Worm (Caenorhabditis elegans): ENCODE results near the gene set-12.
A peak's percentile ranks its signal among the peaks of the same experiment; 100 is the strongest.

set-12 gene

DNA sequence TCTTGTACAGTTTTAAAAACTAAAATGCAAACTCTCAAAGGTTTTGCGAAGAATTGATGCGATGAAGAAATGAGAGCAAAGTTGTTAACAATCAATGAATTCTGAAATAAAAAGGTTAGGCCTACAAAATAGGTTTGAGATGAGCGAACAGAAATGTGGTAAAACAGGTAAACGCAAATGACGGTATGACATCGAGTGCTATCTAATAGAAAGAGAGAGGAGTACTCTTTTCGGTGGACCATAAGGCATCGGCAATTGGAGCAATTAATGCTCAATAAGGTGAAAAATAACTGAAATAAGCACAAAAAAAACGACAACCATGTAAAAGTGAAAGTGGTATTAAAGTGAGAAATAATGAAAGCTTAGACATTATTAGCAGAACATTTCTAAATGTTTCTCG is at the start of gene set-12:
Gene set-12, minus strand, starts transcription at position 101 of the 400 bp plus-strand sequence.
- TF ChIP-seq him-1 (tag; optimal IDR thresholded peaks at IDR 0.05) (no peak), W03F9.2 (tag; optimal IDR thresholded peaks at IDR 0.05) (no peak), dao-5 (tag; optimal IDR thresholded peaks at IDR 0.05) (no peak)

DNA sequence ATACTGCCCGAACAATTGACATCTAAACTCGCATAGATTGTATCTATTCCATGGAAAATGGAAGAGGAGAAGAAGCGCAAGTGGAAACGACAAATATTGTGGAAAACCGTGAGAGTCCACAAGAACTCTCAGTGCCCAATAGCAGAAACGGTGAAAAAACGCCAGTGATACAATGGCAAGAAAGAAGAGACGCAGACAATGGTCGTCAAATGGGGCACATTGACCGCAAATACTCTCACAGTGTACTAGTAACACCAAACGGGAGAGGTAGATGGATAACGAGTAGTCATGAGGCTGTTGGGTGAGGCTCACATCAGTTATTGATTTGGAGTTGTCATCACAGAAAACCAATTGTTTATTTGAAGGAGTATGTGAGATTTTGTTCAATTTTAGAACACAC is 46.3 kb upstream of the set-12 start, which contains the start of gene ZK154.4:
Gene ZK154.4, minus strand, starts transcription at position 27 of the 400 bp plus-strand sequence.
- TF ChIP-seq him-1 (tag; optimal IDR thresholded peaks at IDR 0.05) (peak; percentile 17), W03F9.2 (tag; optimal IDR thresholded peaks at IDR 0.05) (no peak), dao-5 (tag; optimal IDR thresholded peaks at IDR 0.05) (no peak)

DNA sequence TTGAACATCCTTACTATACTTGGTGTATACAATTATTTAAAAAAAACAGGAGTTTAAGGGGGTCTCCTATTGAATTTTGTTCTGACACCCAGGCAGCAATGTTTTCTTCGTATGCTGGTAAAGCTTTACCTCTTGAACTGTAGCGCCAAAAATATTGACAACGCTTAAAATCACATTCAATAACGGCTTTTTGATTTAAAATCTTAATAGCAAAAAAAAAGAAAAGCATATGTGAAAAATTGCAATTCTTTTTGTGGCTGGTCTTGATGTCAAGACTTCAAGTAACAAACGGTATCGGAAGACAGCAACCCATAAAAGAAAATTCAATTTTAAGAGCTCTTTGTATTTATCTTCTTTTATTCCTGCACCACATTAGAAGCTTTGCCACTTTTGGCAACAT is 45.8 kb upstream of the set-12 start:
- TF ChIP-seq him-1 (tag; optimal IDR thresholded peaks at IDR 0.05) (no peak), dao-5 (tag; optimal IDR thresholded peaks at IDR 0.05) (no peak), W03F9.2 (tag; optimal IDR thresholded peaks at IDR 0.05) (no peak)

DNA sequence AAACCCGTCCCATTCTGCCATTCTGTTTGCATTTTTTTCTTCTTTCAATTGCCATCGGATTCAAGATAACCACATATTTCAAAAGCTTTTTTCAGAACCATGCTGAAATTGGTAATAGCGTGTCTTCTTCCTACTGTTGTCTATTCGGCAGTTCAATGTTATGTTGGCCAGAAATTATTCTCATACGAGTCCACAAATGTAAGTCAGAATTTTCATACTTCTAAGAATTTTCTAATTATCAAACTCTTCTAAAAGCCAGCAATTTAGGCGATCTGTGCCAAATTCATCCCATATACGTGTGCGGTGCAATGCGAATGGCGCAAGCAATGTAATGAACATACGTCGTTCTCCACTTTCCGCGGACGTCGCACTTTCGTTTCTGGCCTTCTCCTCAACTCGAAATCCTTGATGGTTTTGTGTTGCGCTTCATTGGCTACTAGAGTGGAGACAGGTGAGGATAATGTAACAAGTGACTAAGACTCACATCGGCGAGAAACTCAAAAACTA is 43.5 kb upstream of the set-12 start, which contains the start of gene ZK154.1:
Gene ZK154.1, plus strand, starts transcription at position 51 of the 507 bp plus-strand sequence.
- no peak for TF ChIP-seq W03F9.2 (tag; optimal IDR thresholded peaks at IDR 0.05)
- TF ChIP-seq dao-5 (tag; optimal IDR thresholded peaks at IDR 0.05): no peak
- no peak for TF ChIP-seq him-1 (tag; optimal IDR thresholded peaks at IDR 0.05)

DNA sequence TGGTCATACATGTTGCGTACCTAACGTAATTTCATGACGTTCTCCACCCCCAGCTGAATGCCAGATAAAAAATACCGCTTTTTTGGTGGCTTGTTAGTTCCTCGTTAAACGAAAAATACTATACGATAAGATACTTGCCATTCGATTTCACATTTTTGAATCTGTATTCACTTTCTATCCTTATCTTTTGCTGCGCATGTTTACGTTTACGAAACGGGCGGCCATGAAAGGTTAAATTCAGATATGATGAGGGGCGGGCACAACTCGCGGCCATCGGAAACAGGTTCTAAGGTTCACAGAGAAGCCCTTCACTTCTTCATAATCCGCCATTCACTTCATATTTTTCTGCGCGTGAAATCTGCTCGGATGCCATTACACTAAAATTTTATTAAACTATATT is 42.7 kb upstream of the set-12 start:
- no peak for TF ChIP-seq dao-5 (tag; optimal IDR thresholded peaks at IDR 0.05)
- no peak for TF ChIP-seq W03F9.2 (tag; optimal IDR thresholded peaks at IDR 0.05)
- no peak for TF ChIP-seq him-1 (tag; optimal IDR thresholded peaks at IDR 0.05)

DNA sequence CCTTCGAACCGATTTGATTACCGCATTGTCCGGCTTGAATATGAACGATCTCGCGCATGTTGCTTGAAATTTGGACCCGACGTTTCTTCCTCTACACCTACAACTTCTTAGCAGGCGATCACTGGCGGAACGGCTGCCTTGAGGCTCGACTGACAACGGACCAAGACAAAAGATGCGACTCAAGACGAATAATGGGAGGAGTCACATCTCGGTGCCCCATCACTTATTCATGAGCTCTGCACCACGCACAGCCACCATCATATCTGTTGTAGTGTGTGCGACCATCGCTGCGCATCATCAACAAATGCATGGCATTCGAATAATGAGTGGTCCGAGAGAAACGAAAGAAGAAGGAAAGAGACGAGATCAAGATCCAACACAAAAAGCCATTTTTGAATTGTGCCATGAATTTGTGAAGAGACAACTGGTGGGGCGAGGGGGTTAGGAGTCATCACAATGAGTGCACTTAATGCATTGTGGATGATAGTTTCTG is 40.5 kb upstream of the set-12 start, which contains the start of gene mec-7:
Gene mec-7, minus strand, starts transcription at position 181 of the 493 bp plus-strand sequence.
- TF ChIP-seq dao-5 (tag; optimal IDR thresholded peaks at IDR 0.05) (no peak), him-1 (tag; optimal IDR thresholded peaks at IDR 0.05) (no peak), W03F9.2 (tag; optimal IDR thresholded peaks at IDR 0.05) (no peak)

DNA sequence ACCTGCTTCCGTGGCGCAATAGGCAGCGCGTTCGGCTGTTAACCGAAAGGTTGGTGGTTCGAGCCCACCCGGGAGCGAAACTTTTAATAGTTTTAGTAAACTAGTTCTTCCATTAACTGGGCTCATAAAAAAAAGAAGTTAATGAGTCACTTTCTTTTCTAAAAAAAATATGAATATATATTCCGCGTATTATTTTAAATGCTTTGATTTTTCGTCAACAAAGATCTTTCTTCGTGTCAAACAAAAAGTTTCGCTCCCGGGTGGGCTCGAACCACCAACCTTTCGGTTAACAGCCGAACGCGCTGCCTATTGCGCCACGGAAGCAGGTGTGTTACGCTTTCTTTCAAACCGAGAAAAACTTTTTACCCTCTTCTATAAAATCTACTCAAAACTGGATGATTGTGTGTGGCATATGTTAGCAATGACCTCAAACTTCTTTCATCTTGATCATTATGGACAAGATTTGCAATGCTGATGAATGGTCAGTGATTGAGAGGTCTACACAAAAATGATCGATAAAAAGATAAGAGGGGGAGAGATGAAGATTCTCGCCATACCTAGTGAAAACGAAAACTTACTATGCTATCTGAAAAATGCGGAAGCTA is 37.7 kb upstream of the set-12 start:
- no peak for TF ChIP-seq W03F9.2 (tag; optimal IDR thresholded peaks at IDR 0.05)
- peak; percentile 40 for TF ChIP-seq dao-5 (tag; optimal IDR thresholded peaks at IDR 0.05)
- TF ChIP-seq him-1 (tag; optimal IDR thresholded peaks at IDR 0.05): no peak

DNA sequence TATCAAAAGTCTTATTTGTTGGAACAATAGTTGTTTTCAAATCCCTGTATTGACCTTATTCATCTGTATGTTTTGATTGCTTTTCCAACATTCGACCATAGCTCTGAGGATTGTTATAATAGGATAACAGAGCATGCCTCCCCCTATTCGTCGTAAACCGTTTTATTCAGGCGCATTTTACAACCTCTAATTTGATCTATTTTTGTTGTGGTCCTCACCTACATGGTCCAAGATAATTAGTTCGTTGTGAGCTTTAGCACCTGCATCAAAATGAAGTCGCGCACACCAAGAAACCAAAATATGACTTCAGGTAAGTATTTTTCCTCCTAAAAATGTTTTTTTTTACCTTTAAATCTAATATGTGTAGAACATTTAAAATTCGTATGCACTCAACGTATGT is 16.7 kb upstream of the set-12 start, which contains the start of gene deg-1:
Gene deg-1, plus strand, starts transcription at position 301 of the 400 bp plus-strand sequence.
- TF ChIP-seq W03F9.2 (tag; optimal IDR thresholded peaks at IDR 0.05) (no peak), him-1 (tag; optimal IDR thresholded peaks at IDR 0.05) (no peak), dao-5 (tag; optimal IDR thresholded peaks at IDR 0.05) (no peak)

DNA sequence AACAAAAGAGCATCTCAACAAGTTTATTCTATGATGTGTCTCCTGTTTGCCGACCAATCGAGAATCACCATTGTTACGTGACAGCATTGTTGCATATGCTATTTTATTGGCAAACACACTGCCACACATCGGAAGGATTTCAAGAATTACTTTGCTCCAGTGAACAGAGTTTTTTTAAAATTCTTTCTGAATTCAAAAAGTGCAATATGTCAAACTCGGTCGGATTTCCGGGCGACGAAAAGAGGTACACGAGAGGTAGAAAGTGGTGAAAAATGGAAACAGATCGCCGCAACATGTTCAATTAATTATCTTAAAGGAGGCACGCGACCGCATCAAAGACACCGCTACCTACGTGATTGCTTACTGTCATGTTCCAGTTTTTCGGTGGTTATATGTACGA is 14.0 kb upstream of the set-12 start:
- TF ChIP-seq dao-5 (tag; optimal IDR thresholded peaks at IDR 0.05): no peak
- no peak for TF ChIP-seq W03F9.2 (tag; optimal IDR thresholded peaks at IDR 0.05)
- no peak for TF ChIP-seq him-1 (tag; optimal IDR thresholded peaks at IDR 0.05)

DNA sequence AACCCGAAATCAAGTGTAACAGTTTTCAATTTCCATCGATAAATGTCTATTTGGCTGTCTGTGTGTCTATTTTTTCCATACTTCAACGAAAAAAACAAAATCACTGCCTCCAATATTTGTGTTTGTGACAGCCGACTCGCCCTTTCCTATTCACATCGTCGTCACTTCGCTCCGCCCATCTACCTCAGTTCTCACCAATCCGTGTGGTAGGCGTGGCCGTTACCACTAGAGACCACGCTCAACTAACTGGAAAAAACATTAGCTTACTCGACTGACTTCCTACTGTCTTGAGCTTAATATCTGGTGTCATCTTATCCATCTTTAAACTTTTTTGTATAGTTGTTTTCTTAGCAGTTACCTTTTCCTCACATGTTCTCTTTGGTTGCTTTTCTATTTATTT is 9.3 kb upstream of the set-12 start:
- TF ChIP-seq W03F9.2 (tag; optimal IDR thresholded peaks at IDR 0.05) (no peak), dao-5 (tag; optimal IDR thresholded peaks at IDR 0.05) (no peak), him-1 (tag; optimal IDR thresholded peaks at IDR 0.05) (no peak)

DNA sequence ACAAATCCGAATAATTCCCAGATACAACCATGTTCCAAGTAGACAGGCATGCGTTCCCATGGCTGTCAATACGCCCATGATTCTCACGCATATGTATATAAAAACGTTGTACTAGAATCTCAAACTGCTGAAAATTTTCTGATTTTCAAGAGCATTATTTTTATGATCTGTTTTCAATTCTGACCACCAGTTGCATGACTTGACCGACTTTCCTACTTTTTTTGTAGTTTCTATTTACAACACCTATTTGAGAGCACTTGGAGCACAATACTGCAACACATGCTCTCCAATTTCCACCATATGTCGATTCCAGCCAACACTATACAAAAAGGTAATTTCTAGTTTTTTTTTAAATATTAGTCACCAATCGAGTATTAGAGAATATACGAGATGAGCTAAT is 7.9 kb upstream of the set-12 start, which contains the start of gene ref-2:
Gene ref-2, plus strand, starts transcription at position 301 of the 400 bp plus-strand sequence.
- TF ChIP-seq dao-5 (tag; optimal IDR thresholded peaks at IDR 0.05) (no peak), W03F9.2 (tag; optimal IDR thresholded peaks at IDR 0.05) (no peak), him-1 (tag; optimal IDR thresholded peaks at IDR 0.05) (no peak)

DNA sequence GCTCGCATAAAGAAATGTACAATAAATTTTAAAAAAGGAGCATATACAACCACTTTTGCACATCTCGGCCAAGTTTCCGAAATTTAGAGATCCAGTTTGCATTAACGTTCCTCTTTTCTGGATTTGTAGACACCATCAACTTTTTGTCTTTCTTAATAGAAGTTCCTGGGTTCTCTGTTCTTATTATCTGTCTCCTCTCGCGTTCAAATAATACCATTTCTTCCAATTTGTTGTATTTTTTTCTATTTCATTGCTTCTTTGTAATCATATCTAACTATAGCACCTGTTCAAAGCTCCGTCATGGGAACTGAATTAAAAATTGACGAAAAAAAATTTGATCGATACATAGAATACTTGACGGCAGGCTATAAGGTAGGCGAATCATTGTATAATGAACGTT is 3.3 kb upstream of the set-12 start, which contains the start of gene K09F5.1:
Gene K09F5.1, plus strand, starts transcription at position 301 of the 400 bp plus-strand sequence.
- no peak for TF ChIP-seq dao-5 (tag; optimal IDR thresholded peaks at IDR 0.05)

DNA sequence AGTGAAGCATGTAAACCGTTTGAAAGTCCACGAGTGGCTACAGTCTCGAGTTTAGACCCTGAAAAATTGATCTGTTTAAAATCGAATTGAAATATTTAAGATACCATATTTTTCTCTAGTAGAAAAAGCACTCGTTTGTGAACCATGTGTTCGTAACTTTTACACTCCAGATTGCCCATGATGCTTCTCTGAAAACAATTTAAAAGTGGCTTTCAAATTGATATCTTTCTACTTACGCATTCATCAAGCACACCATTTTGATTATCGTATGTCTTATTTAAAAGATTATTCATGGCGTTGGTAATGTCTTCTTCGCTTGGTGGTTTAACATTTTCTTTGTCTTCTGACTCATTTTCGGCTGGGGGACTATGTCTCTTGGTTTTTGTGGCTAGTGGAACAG is 2.5 kb downstream of the set-12 start:
- TF ChIP-seq dao-5 (tag; optimal IDR thresholded peaks at IDR 0.05) (no peak), him-1 (tag; optimal IDR thresholded peaks at IDR 0.05) (no peak), W03F9.2 (tag; optimal IDR thresholded peaks at IDR 0.05) (no peak)

DNA sequence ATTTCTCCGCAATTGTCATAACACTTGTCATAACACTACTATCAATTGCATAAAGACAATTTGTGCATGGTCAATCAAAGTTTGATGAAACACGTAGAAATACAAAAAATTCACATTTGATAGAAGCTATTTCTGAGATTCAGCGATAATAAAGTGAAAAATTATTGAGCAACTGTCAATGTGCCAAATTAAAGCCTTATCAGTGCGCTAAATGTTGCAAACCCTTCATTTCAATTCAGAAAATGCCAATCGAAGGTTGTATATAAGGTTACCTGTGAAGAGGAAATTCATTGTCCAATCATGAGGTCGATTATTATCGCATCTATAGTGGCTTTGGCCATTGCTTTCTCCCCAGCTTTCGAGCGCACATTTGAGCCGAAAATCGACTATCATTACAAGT is 8.5 kb downstream of the set-12 start, which contains the start of gene vit-1:
Gene vit-1, plus strand, starts transcription at position 289 of the 400 bp plus-strand sequence.
- no peak for TF ChIP-seq W03F9.2 (tag; optimal IDR thresholded peaks at IDR 0.05)
